Fruit fly (Drosophila melanogaster) whole organism, prepupa: ENCODE measurements around the gene PGRP-SB1.

Source experiments
- Blimp-1 ChIP-seq: fragments of 200-800 bp; sonication (Bioruptor generic); optimal IDR thresholded peaks from 3 replicates; lab custom pipeline; 2017; ENCODE audit warnings: missing biosample characterization, missing genetic modification characterization, mild to moderate bottlenecking, moderate library complexity, missing genetic modification reagents
- CG34406 ChIP-seq: fragments of 200-800 bp; sonication (Bioruptor generic); optimal IDR thresholded peaks from 3 replicates; lab custom pipeline; 2016; ENCODE audit warnings: missing biosample characterization, missing genetic modification characterization
- CG4318 ChIP-seq: fragments of 200-800 bp; sonication (Bioruptor generic); optimal IDR thresholded peaks from 3 replicates; lab custom pipeline; 2017; ENCODE audit warnings: missing biosample characterization, mild to moderate bottlenecking, missing genetic modification characterization
- CG6854 ChIP-seq: fragments of 200-800 bp; sonication (Bioruptor generic); optimal IDR thresholded peaks from 2 replicates; lab custom pipeline; 2017; ENCODE audit warnings: missing biosample characterization, mild to moderate bottlenecking, missing genetic modification characterization
- Sox14 ChIP-seq: fragments of 200-800 bp; sonication (Bioruptor generic); optimal IDR thresholded peaks from 3 replicates; lab custom pipeline; 2016; ENCODE audit warnings: missing biosample characterization, missing genetic modification characterization
- achi ChIP-seq: fragments of 200-800 bp; sonication (Bioruptor generic); optimal IDR thresholded peaks from 3 replicates; lab custom pipeline; 2016; ENCODE audit warnings: missing biosample characterization, missing genetic modification characterization
- cyc ChIP-seq: fragments of 200-800 bp; sonication (Bioruptor generic); optimal IDR thresholded peaks from 3 replicates; lab custom pipeline; 2016; ENCODE audit warnings: missing biosample characterization, missing genetic modification characterization
- fd59A ChIP-seq: fragments of 200-800 bp; sonication (Bioruptor generic); optimal IDR thresholded peaks from 2 replicates; lab custom pipeline; 2017; ENCODE audit warnings: missing biosample characterization, mild to moderate bottlenecking, missing genetic modification characterization, missing genetic modification reagents

DNA sequence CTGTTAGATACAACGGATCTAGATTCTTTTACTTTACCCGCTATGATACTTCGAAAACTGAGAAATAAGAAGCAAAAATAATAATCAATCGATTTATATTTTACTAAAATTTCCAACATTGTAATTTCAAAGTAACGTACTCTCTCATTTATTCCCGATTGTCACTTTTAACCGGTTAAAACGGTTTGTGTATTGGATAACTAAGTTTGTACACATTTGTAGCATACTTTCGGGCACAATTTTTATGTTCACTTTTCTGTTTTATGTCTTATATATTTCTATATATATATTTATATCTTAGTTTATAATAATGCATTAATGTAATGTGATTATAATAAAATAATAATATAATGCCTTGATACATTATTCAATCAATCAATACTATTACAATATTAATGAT lies 13.9 kb upstream of the PGRP-SB1 start:
- TF ChIP-seq Blimp-1 (GFP tag; lab: Kevin White, UChicago), result no peak
- no peak for TF ChIP-seq cyc
- TF ChIP-seq fd59A, result no peak
- TF ChIP-seq Sox14 (GFP tag; lab: Kevin White, UChicago), result no peak
- TF ChIP-seq CG6854, result no peak
- no peak for TF ChIP-seq achi (GFP tag; lab: Kevin White, UChicago)
- no peak for TF ChIP-seq CG4318 (GFP tag; lab: Kevin White, UChicago)
- TF ChIP-seq CG34406 (GFP tag; lab: Kevin White, UChicago), result no peak
